Fruit fly (Drosophila melanogaster) whole organism, pupa: Measurements from ENCODE around the gene CG15629.

Experiments used
- CG10348 ChIP-seq: fragments of 200-800 bp; sonication (Bioruptor generic); IDR thresholded peaks from 2 replicates; pipeline ENCODE4 v1.3.6; 2022; ENCODE audit warnings: missing biosample characterization, missing genetic modification characterization
- CG12605 ChIP-seq: fragments of 200-800 bp; sonication (Bioruptor generic); IDR thresholded peaks from 2 replicates; pipeline ENCODE4 v1.3.6; 2022; ENCODE audit warnings: missing biosample characterization, missing genetic modification characterization
- CG13204 ChIP-seq: fragments of 200-800 bp; sonication (Bioruptor generic); optimal IDR thresholded peaks from 2 replicates; lab custom pipeline; 2018; ENCODE audit warnings: missing biosample characterization, mild to moderate bottlenecking, missing genetic modification characterization, moderate library complexity
- CG14655 ChIP-seq: fragments of 200-800 bp; sonication (Bioruptor generic); optimal IDR thresholded peaks from 3 replicates; lab custom pipeline; 2017; ENCODE audit warnings: mild to moderate bottlenecking, missing biosample characterization, missing genetic modification reagents, missing genetic modification characterization
- CG15710 ChIP-seq: fragments of 200-800 bp; sonication (Bioruptor generic); optimal IDR thresholded peaks from 2 replicates; lab custom pipeline; 2018; ENCODE audit warnings: missing biosample characterization, mild to moderate bottlenecking, missing genetic modification characterization, moderate library complexity
- CG17806 ChIP-seq: fragments of 200-800 bp; sonication (Bioruptor generic); optimal IDR thresholded peaks from 2 replicates; lab custom pipeline; 2018; ENCODE audit warnings: missing biosample characterization, mild to moderate bottlenecking, missing genetic modification characterization, moderate library complexity
- CG32121 ChIP-seq: fragments of 200-800 bp; sonication (Bioruptor generic); IDR thresholded peaks from 2 replicates; pipeline ENCODE4 v1.3.6; 2022; ENCODE audit warnings: missing biosample characterization, missing genetic modification characterization
- CG34367 ChIP-seq: fragments of 200-800 bp; sonication (Bioruptor generic); optimal IDR thresholded peaks from 2 replicates; lab custom pipeline; 2018; ENCODE audit warnings: missing biosample characterization, mild to moderate bottlenecking, missing genetic modification characterization
- CG4496 ChIP-seq: fragments of 200-800 bp; sonication (Bioruptor generic); IDR thresholded peaks from 3 replicates; pipeline ENCODE4 v1.3.6; 2022; ENCODE audit warnings: missing biosample characterization, missing genetic modification characterization
- CG8159 ChIP-seq: fragments of 200-800 bp; sonication (Bioruptor generic); optimal IDR thresholded peaks from 3 replicates; lab custom pipeline; 2018; ENCODE audit warnings: missing biosample characterization, mild to moderate bottlenecking, missing genetic modification characterization, moderate library complexity
- CG8301 ChIP-seq: fragments of 200-800 bp; sonication (Bioruptor generic); optimal IDR thresholded peaks from 2 replicates; lab custom pipeline; 2018; ENCODE audit warnings: missing biosample characterization, mild to moderate bottlenecking, missing genetic modification characterization
- CG9948 ChIP-seq: fragments of 200-800 bp; sonication (Bioruptor generic); optimal IDR thresholded peaks from 2 replicates; lab custom pipeline; 2018; ENCODE audit warnings: missing biosample characterization, mild to moderate bottlenecking, missing genetic modification characterization, moderate library complexity
- D1 ChIP-seq: fragments of 200-800 bp; sonication (Bioruptor generic); optimal IDR thresholded peaks from 2 replicates; lab custom pipeline; 2018; ENCODE audit warnings: missing biosample characterization, mild to moderate bottlenecking, missing genetic modification characterization, moderate library complexity
- EcR ChIP-seq: fragments of 200-800 bp; sonication (Bioruptor generic); optimal IDR thresholded peaks from 3 replicates; lab custom pipeline; 2019; ENCODE audit warnings: missing biosample characterization, missing genetic modification characterization, mild to moderate bottlenecking, moderate library complexity, missing genetic modification reagents
- Ets98B ChIP-seq: fragments of 200-800 bp; sonication (Bioruptor generic); IDR thresholded peaks from 2 replicates; pipeline ENCODE4 v1.3.6; 2022; ENCODE audit warnings: missing biosample characterization, missing genetic modification characterization
- Pif1A ChIP-seq: fragments of 200-800 bp; sonication (Bioruptor generic); optimal IDR thresholded peaks from 3 replicates; lab custom pipeline; 2016; ENCODE audit warnings: missing biosample characterization, missing genetic modification characterization
- Pif1B ChIP-seq: fragments of 200-800 bp; sonication (Bioruptor generic); optimal IDR thresholded peaks from 3 replicates; lab custom pipeline; 2016; ENCODE audit warnings: missing biosample characterization, missing genetic modification characterization
- Snoo ChIP-seq: fragments of 200-800 bp; sonication (Bioruptor generic); optimal IDR thresholded peaks from 3 replicates; lab custom pipeline; 2017; ENCODE audit warnings: missing biosample characterization, mild to moderate bottlenecking, missing genetic modification characterization, inconsistent platforms
- fd96Ca ChIP-seq: fragments of 200-800 bp; sonication (Bioruptor generic); IDR thresholded peaks from 3 replicates; pipeline ENCODE4 v1.3.6; 2022; ENCODE audit warnings: missing biosample characterization, missing genetic modification characterization
- gl ChIP-seq: fragments of 200-800 bp; sonication (Bioruptor generic); optimal IDR thresholded peaks from 2 replicates; lab custom pipeline; 2018; ENCODE audit warnings: missing biosample characterization, mild to moderate bottlenecking, missing genetic modification characterization
- rn ChIP-seq: fragments of 200-800 bp; sonication (Bioruptor generic); IDR thresholded peaks from 2 replicates; pipeline ENCODE4 v1.3.6; 2022; ENCODE audit warnings: missing biosample characterization, missing genetic modification characterization

The CG15629 gene

DNA sequence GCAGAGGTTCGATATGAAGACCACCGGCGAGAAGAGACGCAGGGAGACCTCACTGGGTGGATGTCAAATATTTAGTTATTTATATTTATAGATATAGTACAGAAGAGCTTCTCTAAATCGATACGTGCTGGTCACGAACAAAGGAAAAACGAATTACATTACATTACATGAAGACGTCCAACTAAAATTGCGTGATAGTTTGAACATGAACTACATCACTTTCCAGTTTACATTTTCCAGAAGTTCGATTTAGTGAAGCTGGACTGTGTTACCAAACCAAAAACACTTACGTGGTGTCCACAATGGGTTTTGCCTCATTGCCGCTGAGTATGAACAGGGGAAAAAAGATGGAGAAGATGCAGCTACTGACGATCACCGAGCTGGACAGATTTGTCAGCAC is 23.4 kb downstream of the CG15629 start:
- TF ChIP-seq gl (tag; lab: Kevin White, UChicago) (no peak), CG8301 (tag; lab: Kevin White, UChicago) (no peak), EcR (no peak), CG12605 (GFP tag; lab: Robert Waterston, UW) (no peak), CG17806 (tag; lab: Kevin White, UChicago) (no peak), CG14655 (GFP tag; lab: Kevin White, UChicago) (no peak), CG4496 (GFP tag; lab: Robert Waterston, UW) (0 out of 3 replicates have a peak, but pooled peaks have one; percentile 36), Pif1B (no peak), CG15710 (no peak), Ets98B (0 out of 2 replicates have a peak, but pooled peaks have one; percentile 22), CG13204 (GFP tag; lab: Kevin White, UChicago) (no peak), CG8159 (no peak), CG34367 (no peak)
- TF ChIP-seq, all 21 proteins: peak for 2

DNA sequence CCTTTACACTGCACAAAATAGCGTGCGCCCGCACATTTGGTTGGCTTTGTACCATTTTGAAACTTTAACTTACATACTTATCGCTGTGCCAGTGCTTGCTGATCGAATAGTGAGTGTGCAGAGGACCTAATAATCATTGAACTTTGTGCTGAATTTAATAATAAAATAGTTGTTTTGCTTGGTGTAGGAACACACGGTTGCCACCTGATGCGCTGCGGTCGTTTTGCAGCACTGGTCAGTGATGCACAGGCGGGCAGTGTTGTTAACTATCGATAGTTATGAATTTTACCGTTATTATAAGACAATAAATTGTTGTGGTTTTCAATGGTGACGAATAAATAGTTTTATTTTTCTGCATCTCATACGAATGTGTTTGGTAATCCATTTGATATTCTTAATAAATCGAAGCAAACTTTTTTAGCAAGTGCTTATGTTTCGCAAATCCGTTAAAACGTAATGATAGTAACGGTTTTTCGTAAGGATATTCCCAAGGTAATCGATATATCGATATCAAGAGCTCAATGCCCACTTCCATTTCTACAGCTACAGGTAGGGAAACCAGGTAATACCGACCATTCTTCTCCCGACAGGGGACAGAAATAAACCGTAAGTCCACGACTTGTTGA is 25.1 kb downstream of the CG15629 start, which contains the start of the genes tank and CG12194:
tank (minus strand) TSS at position 228 of the 626 bp plus-strand sequence.
CG12194 (plus strand) TSS at position 576 of the 626 bp plus-strand sequence.
- peak; percentile 98 for TF ChIP-seq Snoo (tag; lab: Kevin White, UChicago)
- TF ChIP-seq CG12605 (GFP tag; lab: Robert Waterston, UW) = peak; percentile 99
- peak; percentile 96 for TF ChIP-seq CG15710
- peak; percentile 97 for TF ChIP-seq CG8159
- peak; percentile 100 for TF ChIP-seq Ets98B
- peak; percentile 99 for TF ChIP-seq CG9948 (tag; lab: Kevin White, UChicago)
- peak; percentile 99 for TF ChIP-seq Pif1B
- peak; percentile 100 for TF ChIP-seq CG14655 (GFP tag; lab: Kevin White, UChicago)
- TF ChIP-seq Pif1A = peak; percentile 100
- peak; percentile 100 for TF ChIP-seq fd96Ca (GFP tag; lab: Robert Waterston, UW)
- TF ChIP-seq rn (GFP tag; lab: Robert Waterston, UW) = peak; percentile 99
- TF ChIP-seq CG34367 = peak; percentile 99
- peak; percentile 100 for TF ChIP-seq CG4496 (GFP tag; lab: Robert Waterston, UW)
- peak; percentile 99 for TF ChIP-seq CG10348
- TF ChIP-seq CG8301 (tag; lab: Kevin White, UChicago) = peak; percentile 100
- TF ChIP-seq D1 = no peak
- TF ChIP-seq gl (tag; lab: Kevin White, UChicago) = peak; percentile 97
- TF ChIP-seq CG17806 (tag; lab: Kevin White, UChicago) = peak; percentile 99
- peak; percentile 100 for TF ChIP-seq CG32121 (GFP tag; lab: Robert Waterston, UW)
- peak; percentile 29 for TF ChIP-seq EcR
- no peak for TF ChIP-seq CG13204 (GFP tag; lab: Kevin White, UChicago)

DNA sequence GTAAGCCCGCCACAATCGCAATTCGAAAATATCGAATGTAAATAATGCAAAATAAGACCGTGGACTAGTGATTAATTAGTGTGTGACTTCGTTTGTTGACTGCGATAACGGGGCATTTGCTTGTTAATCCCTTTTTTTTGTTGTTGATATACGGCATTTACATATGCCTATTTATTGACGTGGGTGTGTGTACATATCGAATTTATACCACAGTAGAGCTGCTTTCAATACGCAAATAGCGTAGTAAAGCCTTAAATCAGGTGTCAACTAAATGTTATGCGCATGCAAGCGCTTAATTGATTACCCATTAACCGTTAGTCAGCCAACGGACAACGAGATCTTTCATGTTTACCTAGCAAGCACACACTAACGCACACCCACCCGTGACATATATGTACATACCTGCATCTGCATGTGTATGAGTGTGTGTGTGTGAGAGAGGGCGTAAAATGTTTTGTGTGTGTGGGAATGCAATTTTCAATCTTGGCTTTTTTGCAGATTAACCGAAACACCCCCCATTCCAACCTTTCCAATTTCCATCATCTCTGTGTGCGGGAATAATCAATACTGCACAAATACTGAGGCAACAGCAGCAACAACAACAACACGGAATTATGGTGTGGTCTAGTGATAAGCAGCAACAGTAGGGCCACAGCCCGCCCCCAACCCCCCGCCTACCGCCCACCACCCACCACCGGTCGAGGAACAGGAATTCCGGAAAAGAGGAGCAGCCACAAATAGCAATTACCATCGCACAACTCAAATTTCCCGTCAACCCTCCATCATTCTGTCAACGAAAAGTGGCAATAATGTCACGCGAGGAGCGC is 25.9 kb downstream of the CG15629 start:
- no peak for TF ChIP-seq CG8159

DNA sequence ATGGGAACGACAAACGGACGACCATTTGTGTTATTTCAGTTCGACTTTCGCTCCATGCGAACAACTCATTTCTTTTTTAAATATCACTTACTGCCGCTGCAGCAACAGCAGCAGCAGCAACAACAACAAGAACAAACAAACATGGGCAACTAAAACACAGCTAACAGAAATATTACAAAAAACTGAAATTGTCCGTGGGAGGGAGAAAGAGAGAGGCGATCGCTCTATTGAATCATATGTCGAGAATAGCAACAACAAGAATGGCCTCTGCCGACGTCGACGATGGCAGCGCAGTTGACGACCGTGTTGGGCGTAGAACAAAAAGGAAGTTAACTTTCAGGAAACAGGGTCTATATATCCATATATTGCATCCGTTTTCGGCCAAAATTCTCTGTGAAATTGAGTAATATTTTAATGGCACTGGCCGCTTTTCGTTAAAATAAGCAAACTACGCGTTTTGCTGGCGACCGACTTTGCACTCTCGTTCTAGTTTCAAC is 33.9 kb downstream of the CG15629 start:
- no peak for TF ChIP-seq rn (GFP tag; lab: Robert Waterston, UW)
- no peak for TF ChIP-seq CG17806 (tag; lab: Kevin White, UChicago)
- TF ChIP-seq CG9948 (tag; lab: Kevin White, UChicago) = no peak
- no peak for TF ChIP-seq CG10348
- no peak for TF ChIP-seq Pif1B
- TF ChIP-seq fd96Ca (GFP tag; lab: Robert Waterston, UW) = no peak
- TF ChIP-seq CG32121 (GFP tag; lab: Robert Waterston, UW) = no peak
- no peak for TF ChIP-seq Ets98B
- no peak for TF ChIP-seq CG34367
- TF ChIP-seq CG15710 = no peak
- no peak for TF ChIP-seq D1

DNA sequence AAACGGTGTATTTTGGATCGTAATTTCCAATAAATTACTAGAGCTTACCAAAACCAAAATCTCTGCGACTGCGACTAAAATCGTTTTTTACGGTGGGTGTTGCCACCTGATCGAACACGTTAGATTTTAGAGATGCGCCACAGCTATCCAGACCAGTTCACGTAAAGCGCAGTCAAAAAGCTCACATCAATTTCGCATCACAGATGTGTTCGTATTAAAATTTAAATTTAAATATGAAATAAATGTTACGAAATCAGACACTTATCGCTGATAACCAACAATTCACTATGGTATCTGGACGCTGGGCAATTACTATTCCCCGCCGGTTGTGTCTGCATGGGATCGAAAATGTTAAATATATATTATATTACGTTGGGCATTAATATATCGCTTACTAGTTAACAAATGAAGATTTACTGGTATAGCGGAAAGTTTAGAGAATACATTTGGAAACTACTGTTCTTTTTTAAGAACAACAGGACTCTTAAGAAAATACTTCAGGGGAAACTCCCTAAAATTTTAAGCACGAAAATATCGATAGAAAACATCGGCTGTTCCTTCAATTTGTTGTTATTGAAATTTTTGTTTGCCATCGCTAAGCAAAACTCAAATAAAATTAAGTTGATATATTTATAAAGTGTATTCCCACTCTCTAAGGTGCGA is 34.5 kb downstream of the CG15629 start, which contains the start of the genes mxt and CG11927:
mxt (minus strand) TSS at position 105 of the 663 bp plus-strand sequence.
CG11927 (plus strand) TSS at position 576 of the 663 bp plus-strand sequence.
- TF ChIP-seq CG9948 (tag; lab: Kevin White, UChicago) (peak; percentile 8), Pif1B (no peak), CG32121 (GFP tag; lab: Robert Waterston, UW) (no peak), CG4496 (GFP tag; lab: Robert Waterston, UW) (peak; percentile 56; the same call in 2 of the 3 replicates), CG17806 (tag; lab: Kevin White, UChicago) (no peak), fd96Ca (GFP tag; lab: Robert Waterston, UW) (peak; percentile 52; the same call in 1 of the 3 replicates), CG15710 (peak; percentile 27), rn (GFP tag; lab: Robert Waterston, UW) (no peak)

DNA sequence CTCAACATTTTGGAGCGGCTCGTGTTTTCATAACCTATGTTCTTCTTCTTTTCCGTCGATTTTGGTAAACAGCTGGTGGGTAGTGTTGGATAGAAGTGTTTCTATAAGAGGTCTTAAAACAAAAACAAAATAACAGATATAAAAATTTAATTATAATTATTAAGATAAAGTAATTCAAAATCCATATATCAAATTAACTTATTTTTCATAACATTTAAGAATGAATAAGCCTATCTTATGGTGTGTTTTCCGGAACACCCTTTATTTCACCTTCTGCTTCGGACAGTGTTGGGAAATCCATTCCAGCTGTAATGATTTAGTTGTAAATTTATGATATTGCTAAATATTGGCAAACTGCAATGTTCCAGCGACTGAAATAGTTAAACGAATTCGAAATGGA is 37.5 kb downstream of the CG15629 start, which contains the start of the genes mRpS2 and Mon1:
mRpS2 (minus strand) TSS at position 64 of the 400 bp plus-strand sequence.
Mon1 (plus strand) TSS at position 286 of the 400 bp plus-strand sequence.
- TF ChIP-seq CG10348 = peak; percentile 80
- TF ChIP-seq CG15710 = peak; percentile 94
- peak; percentile 95 for TF ChIP-seq rn (GFP tag; lab: Robert Waterston, UW)
- peak; percentile 90 for TF ChIP-seq CG8301 (tag; lab: Kevin White, UChicago)
- no peak for TF ChIP-seq D1
- TF ChIP-seq CG12605 (GFP tag; lab: Robert Waterston, UW) = peak; percentile 83
- peak; percentile 93 for TF ChIP-seq CG14655 (GFP tag; lab: Kevin White, UChicago)
- TF ChIP-seq Snoo (tag; lab: Kevin White, UChicago) = peak; percentile 88
- peak; percentile 97 for TF ChIP-seq CG32121 (GFP tag; lab: Robert Waterston, UW)
- TF ChIP-seq Pif1A = no peak
- TF ChIP-seq Pif1B = peak; percentile 83
- peak; percentile 96 for TF ChIP-seq CG4496 (GFP tag; lab: Robert Waterston, UW)
- peak; percentile 92 for TF ChIP-seq CG8159
- TF ChIP-seq CG34367 = peak; percentile 78
- no peak for TF ChIP-seq CG13204 (GFP tag; lab: Kevin White, UChicago)
- peak; percentile 53 for TF ChIP-seq gl (tag; lab: Kevin White, UChicago)
- peak; percentile 94 for TF ChIP-seq CG17806 (tag; lab: Kevin White, UChicago)
- TF ChIP-seq EcR = no peak
- TF ChIP-seq Ets98B = peak; percentile 94
- peak; percentile 86 for TF ChIP-seq fd96Ca (GFP tag; lab: Robert Waterston, UW)
- TF ChIP-seq CG9948 (tag; lab: Kevin White, UChicago) = peak; percentile 91
